Worm (Caenorhabditis elegans) whole organism, late embryonic: ENCODE results near the gene sec-10.

Source experiments
- C08G9.2 ChIP-seq: sonication (generic microtip); optimal IDR thresholded peaks from 2 replicates; lab custom pipeline; 2016; ENCODE audit warnings: mild to moderate bottlenecking, missing genetic modification characterization, moderate library complexity, missing compliant biosample characterization
- K02D7.2 ChIP-seq: sonication (generic microtip); optimal IDR thresholded peaks from 2 replicates; lab custom pipeline; 2017; ENCODE audit warnings: mild to moderate bottlenecking, missing genetic modification characterization, missing compliant biosample characterization
- T23F11.4 ChIP-seq: fragments of 200-800 bp; sonication (Bioruptor generic); optimal IDR thresholded peaks from 2 replicates; lab custom pipeline; 2018; ENCODE audit warnings: mild to moderate bottlenecking, missing genetic modification characterization, missing compliant biosample characterization
- Y22D7AL.16 ChIP-seq: sonication (generic microtip); optimal IDR thresholded peaks from 2 replicates; lab custom pipeline; 2016; ENCODE audit warnings: missing genetic modification characterization, missing compliant biosample characterization
- ceh-14 ChIP-seq: sonication (generic microtip); optimal IDR thresholded peaks from 2 replicates; lab custom pipeline; 2016; ENCODE audit warnings: missing genotype, missing genetic modification characterization, missing compliant biosample characterization
- ceh-18 ChIP-seq: sonication (generic microtip); optimal IDR thresholded peaks from 2 replicates; lab custom pipeline; 2016; ENCODE audit warnings: missing genetic modification characterization, missing compliant biosample characterization
- ceh-22 ChIP-seq: sonication (generic microtip); optimal IDR thresholded peaks from 2 replicates; lab custom pipeline; 2017; ENCODE audit warnings: missing biosample characterization, missing genetic modification characterization
- ceh-30 ChIP-seq: fragments of 150-350 bp; optimal IDR thresholded peaks from 2 replicates; lab custom pipeline; 2014; ENCODE audit warnings: missing biosample characterization, missing genetic modification characterization
- ceh-34 ChIP-seq: sonication (generic microtip); optimal IDR thresholded peaks from 2 replicates; lab custom pipeline; 2016; ENCODE audit warnings: mild to moderate bottlenecking, missing genetic modification characterization, missing compliant biosample characterization
- ceh-45 ChIP-seq: fragments of 200-800 bp; sonication (Bioruptor generic); IDR thresholded peaks from 2 replicates; pipeline ENCODE4 v1.3.6; 2022; ENCODE audit warnings: missing genetic modification reagents, missing genetic modification characterization, missing compliant biosample characterization
- ceh-6 ChIP-seq: fragments of 200-800 bp; sonication (Bioruptor generic); optimal IDR thresholded peaks from 2 replicates; lab custom pipeline; 2018; ENCODE audit warnings: mild to moderate bottlenecking, missing genetic modification characterization, missing compliant biosample characterization
- ceh-9 ChIP-seq: sonication (generic microtip); optimal IDR thresholded peaks from 2 replicates; lab custom pipeline; 2016; ENCODE audit warnings: mild to moderate bottlenecking, missing genetic modification characterization, inconsistent platforms, missing compliant biosample characterization
- che-1 ChIP-seq: sonication (generic microtip); optimal IDR thresholded peaks from 2 replicates; lab custom pipeline; 2016; ENCODE audit warnings: mild to moderate bottlenecking, missing genetic modification characterization, missing compliant biosample characterization
- dve-1 ChIP-seq: sonication (generic microtip); optimal IDR thresholded peaks from 2 replicates; lab custom pipeline; 2017; ENCODE audit warnings: antibody characterized with exemption, mild to moderate bottlenecking, missing genetic modification characterization, missing compliant biosample characterization
- elt-2 ChIP-seq: sonication (generic microtip); optimal IDR thresholded peaks from 2 replicates; lab custom pipeline; 2016; ENCODE audit warnings: missing genetic modification reagents, missing genetic modification characterization, missing compliant biosample characterization
- elt-4 ChIP-seq: sonication (generic microtip); optimal IDR thresholded peaks from 2 replicates; lab custom pipeline; 2016; ENCODE audit warnings: missing genetic modification characterization, missing compliant biosample characterization
- ets-4 ChIP-seq: sonication (generic microtip); optimal IDR thresholded peaks from 2 replicates; lab custom pipeline; 2016; ENCODE audit warnings: missing genetic modification characterization, missing compliant biosample characterization
- eyg-1 ChIP-seq: sonication (generic microtip); optimal IDR thresholded peaks from 2 replicates; lab custom pipeline; 2016; ENCODE audit warnings: missing genotype, missing genetic modification characterization, missing compliant biosample characterization
- fax-1 ChIP-seq: sonication (generic microtip); optimal IDR thresholded peaks from 2 replicates; lab custom pipeline; 2016; ENCODE audit warnings: missing genotype, missing genetic modification characterization, missing compliant biosample characterization
- fkh-6 ChIP-seq: sonication (generic microtip); optimal IDR thresholded peaks from 2 replicates; lab custom pipeline; 2016; ENCODE audit warnings: missing genetic modification characterization, missing compliant biosample characterization
- hlh-30 ChIP-seq: sonication (generic microtip); optimal IDR thresholded peaks from 2 replicates; lab custom pipeline; 2017; ENCODE audit warnings: antibody characterized with exemption, missing genetic modification characterization, missing compliant biosample characterization; ENCODE audit not compliant: insufficient read depth
- hlh-6 ChIP-seq: sonication (generic microtip); optimal IDR thresholded peaks from 2 replicates; lab custom pipeline; 2016; ENCODE audit warnings: missing genotype, missing genetic modification characterization, missing compliant biosample characterization
- lim-6 ChIP-seq: sonication (generic microtip); optimal IDR thresholded peaks from 2 replicates; lab custom pipeline; 2016; ENCODE audit warnings: missing genetic modification characterization, missing compliant biosample characterization
- lin-11 ChIP-seq: fragments of 200-800 bp; sonication (Bioruptor generic); optimal IDR thresholded peaks from 2 replicates; lab custom pipeline; 2018; ENCODE audit warnings: mild to moderate bottlenecking, missing genetic modification characterization, missing compliant biosample characterization
- madf-2 ChIP-seq: sonication (generic microtip); optimal IDR thresholded peaks from 2 replicates; lab custom pipeline; 2017; ENCODE audit warnings: missing genetic modification characterization, missing compliant biosample characterization
- mec-3 ChIP-seq: sonication (generic microtip); optimal IDR thresholded peaks from 2 replicates; lab custom pipeline; 2016; ENCODE audit warnings: borderline replicate concordance, missing genetic modification characterization, missing compliant biosample characterization
- nfya-1 ChIP-seq: sonication (generic microtip); optimal IDR thresholded peaks from 2 replicates; lab custom pipeline; 2017; ENCODE audit warnings: missing genetic modification characterization, mild to moderate bottlenecking, missing compliant biosample characterization, antibody characterized with exemption, moderate library complexity
- nhr-11 ChIP-seq: fragments of 150-350 bp; optimal IDR thresholded peaks from 2 replicates; lab custom pipeline; 2014; ENCODE audit warnings: missing biosample characterization, missing genetic modification characterization
- odd-2 ChIP-seq: sonication (generic microtip); optimal IDR thresholded peaks from 2 replicates; lab custom pipeline; 2017; ENCODE audit warnings: antibody characterized with exemption, mild to moderate bottlenecking, missing genetic modification characterization, missing compliant biosample characterization
- pax-1 ChIP-seq: fragments of 150-350 bp; optimal IDR thresholded peaks from 2 replicates; lab custom pipeline; 2014; ENCODE audit warnings: missing biosample characterization, missing genetic modification characterization
- pha-2 ChIP-seq: sonication (generic microtip); optimal IDR thresholded peaks from 2 replicates; lab custom pipeline; 2017; ENCODE audit warnings: mild to moderate bottlenecking, missing genetic modification characterization, missing compliant biosample characterization
- pha-4 ChIP-seq: fragments of 150-350 bp; optimal IDR thresholded peaks from 2 replicates; lab custom pipeline; 2018; ENCODE audit warnings: missing biosample characterization, missing genetic modification reagents, missing genetic modification characterization
- pqm-1 ChIP-seq: sonication (generic microtip); optimal IDR thresholded peaks from 2 replicates; lab custom pipeline; 2016; ENCODE audit warnings: missing genetic modification characterization, missing compliant biosample characterization
- ref-2 ChIP-seq: sonication (generic microtip); optimal IDR thresholded peaks from 2 replicates; lab custom pipeline; 2016; ENCODE audit warnings: missing genetic modification characterization, missing compliant biosample characterization
- rnt-1 ChIP-seq: sonication (generic microtip); optimal IDR thresholded peaks from 2 replicates; lab custom pipeline; 2016; ENCODE audit warnings: missing genetic modification characterization, missing compliant biosample characterization
- sdc-2 ChIP-seq: sonication (generic microtip); optimal IDR thresholded peaks from 2 replicates; lab custom pipeline; 2016; ENCODE audit warnings: missing genotype, missing genetic modification characterization, missing compliant biosample characterization
- sox-2 ChIP-seq: fragments of 200-800 bp; sonication (Bioruptor generic); IDR thresholded peaks from 2 replicates; pipeline ENCODE4 v1.3.6; 2022; ENCODE audit warnings: missing genetic modification reagents, missing genetic modification characterization, missing compliant biosample characterization
- syd-9 ChIP-seq: sonication (generic microtip); optimal IDR thresholded peaks from 2 replicates; lab custom pipeline; 2016; ENCODE audit warnings: mild to moderate bottlenecking, missing genetic modification characterization, moderate library complexity, missing compliant biosample characterization
- tbx-7 ChIP-seq: sonication (generic microtip); optimal IDR thresholded peaks from 2 replicates; lab custom pipeline; 2016; ENCODE audit warnings: missing genotype, missing genetic modification characterization, missing compliant biosample characterization
- ttx-3 ChIP-seq: sonication (generic microtip); optimal IDR thresholded peaks from 2 replicates; lab custom pipeline; 2016; ENCODE audit warnings: missing genetic modification reagents, missing genetic modification characterization, missing compliant biosample characterization
- unc-3 ChIP-seq, 2 experiments: fragments of 200-800 bp in 1 of 2; sonication (Bioruptor generic) in 1 of 2; sonication (generic microtip) in 1 of 2; conservative IDR thresholded peaks in 1 of 2; optimal IDR thresholded peaks in 1 of 2; 2 replicates each; pipeline versions ENCODE4 v1.3.6 to Lab custom; 2016 to 2022; ENCODE audit warnings: missing compliant biosample characterization in 2 of 2, missing genetic modification characterization in 2 of 2, missing genetic modification reagents in 1 of 2
- ztf-16 ChIP-seq: sonication (generic microtip); optimal IDR thresholded peaks from 2 replicates; lab custom pipeline; 2017; ENCODE audit warnings: missing genetic modification characterization, missing compliant biosample characterization

sec-10 gene

DNA sequence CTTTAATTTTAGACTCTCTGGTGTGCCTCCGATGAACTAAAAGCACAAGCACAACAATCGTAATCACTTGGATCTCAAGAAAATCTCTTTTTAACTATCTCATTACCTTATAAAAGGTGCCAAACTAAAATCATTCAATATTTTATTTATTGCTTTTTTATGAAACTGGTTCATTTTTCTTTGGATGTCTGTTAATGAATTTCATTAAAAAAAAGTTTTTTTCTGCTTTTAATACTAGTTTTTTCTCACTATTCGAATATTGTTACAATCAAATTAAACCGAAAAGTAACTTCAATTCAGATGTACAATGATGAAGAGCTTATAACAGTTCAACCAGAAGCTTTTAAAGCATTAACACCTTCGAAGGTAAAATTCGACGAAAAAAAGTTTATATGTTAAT lies 6.6 kb downstream of the sec-10 start, which contains the start of gene swd-2.1:
Gene swd-2.1 (plus strand): TSS at position 301 of the 400 bp plus-strand sequence.
- TF ChIP-seq eyg-1, result no peak
- no peak for TF ChIP-seq hlh-6 (tag; lab: Kevin White, UChicago)
- TF ChIP-seq pqm-1, result no peak
- TF ChIP-seq K02D7.2 (tag; lab: Kevin White, UChicago), result no peak
- TF ChIP-seq lim-6, result no peak
- no peak for TF ChIP-seq che-1 (tag; lab: Kevin White, UChicago)
- no peak for TF ChIP-seq ceh-18 (tag; lab: Kevin White, UChicago)
- TF ChIP-seq elt-2 (tag; lab: Kevin White, UChicago), result no peak
- TF ChIP-seq ref-2, result no peak
- TF ChIP-seq T23F11.4 (GFP tag; lab: Kevin White, UChicago), result no peak
- TF ChIP-seq ztf-16, result no peak
- TF ChIP-seq rnt-1 (tag; lab: Kevin White, UChicago), result no peak
- no peak for TF ChIP-seq madf-2 (tag; lab: Kevin White, UChicago)
- TF ChIP-seq fkh-6 (tag; lab: Kevin White, UChicago), result no peak
- no peak for TF ChIP-seq lin-11
- TF ChIP-seq ceh-14 (tag; lab: Kevin White, UChicago), result no peak
- TF ChIP-seq Y22D7AL.16, result no peak
- no peak for TF ChIP-seq pha-2 (tag; lab: Kevin White, UChicago)

DNA sequence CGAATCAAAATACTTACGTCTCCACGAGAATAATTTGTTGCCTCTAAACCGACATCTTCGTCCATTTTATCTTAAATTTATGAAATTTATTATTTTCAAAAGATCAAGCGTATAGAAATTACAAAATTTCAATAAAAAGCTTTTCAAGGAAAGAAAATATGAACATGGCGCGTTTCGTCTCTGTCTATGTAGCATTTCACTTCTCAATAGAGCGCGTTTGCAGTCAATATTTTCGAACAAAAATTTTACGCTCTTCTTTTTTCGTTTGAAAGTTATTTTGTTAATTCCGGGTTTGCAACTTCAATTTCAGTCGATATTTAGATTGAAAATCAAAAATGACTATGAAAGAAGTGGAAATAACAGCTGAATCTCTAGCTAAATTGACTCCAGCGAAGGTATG lies 8.1 kb downstream of the sec-10 start, which contains the start of the genes hcf-1 and swd-2.2:
Gene hcf-1 (minus strand): TSS at position 70 of the 400 bp plus-strand sequence.
Gene swd-2.2 (plus strand): TSS at position 206 of the 400 bp plus-strand sequence.
- TF ChIP-seq fax-1 (tag; lab: Kevin White, UChicago), result no peak
- peak; percentile 18 for TF ChIP-seq nfya-1

DNA sequence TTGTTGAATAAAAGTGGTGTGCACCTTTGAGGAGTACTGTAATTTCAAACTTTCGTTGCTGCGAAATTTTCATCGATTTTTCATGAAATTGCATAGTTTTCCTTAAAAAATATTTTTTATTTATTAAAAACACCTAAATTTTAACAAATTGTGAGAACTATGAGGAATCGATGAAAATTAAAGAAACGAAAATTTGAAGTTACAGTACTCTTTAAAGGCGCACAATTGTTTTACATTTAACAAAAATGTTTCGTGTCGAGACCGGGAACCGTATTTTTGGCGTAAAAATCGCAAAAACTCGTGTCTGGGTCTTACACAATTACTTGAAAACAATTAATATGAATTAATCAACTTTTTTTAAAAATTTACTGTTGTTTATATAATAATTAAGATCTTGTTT lies 12.1 kb downstream of the sec-10 start, which contains the start of gene rdl-1:
Gene rdl-1 (minus strand): TSS at position 101 of the 400 bp plus-strand sequence.
- no peak for TF ChIP-seq C08G9.2
- TF ChIP-seq fax-1 (tag; lab: Kevin White, UChicago), result no peak
- TF ChIP-seq ceh-45, result no peak
- no peak for TF ChIP-seq hlh-30 (tag; lab: Kevin White, UChicago)
- no peak for TF ChIP-seq sox-2 (GFP tag; lab: Robert Waterston, UW)
- no peak for TF ChIP-seq pqm-1
- TF ChIP-seq elt-2 (tag; lab: Kevin White, UChicago), result no peak
- no peak for TF ChIP-seq nhr-11 (tag; lab: Kevin White, UChicago)
- no peak for TF ChIP-seq ceh-30 (tag; lab: Kevin White, UChicago)
- TF ChIP-seq mec-3, result no peak
- no peak for TF ChIP-seq pax-1 (tag; lab: Kevin White, UChicago)
- TF ChIP-seq ceh-34 (tag; lab: Kevin White, UChicago), result no peak
- no peak for TF ChIP-seq unc-3 (GFP tag; conservative IDR thresholded peaks at IDR 0.05; lab: Robert Waterston, UW)
- no peak for TF ChIP-seq unc-3 (tag; optimal IDR thresholded peaks at IDR 0.05; lab: Kevin White, UChicago)
- no peak for TF ChIP-seq ztf-16
- TF ChIP-seq ceh-9, result no peak
- TF ChIP-seq rnt-1 (tag; lab: Kevin White, UChicago), result no peak
- TF ChIP-seq ets-4 (tag; lab: Kevin White, UChicago), result no peak
- no peak for TF ChIP-seq ceh-22
- TF ChIP-seq ceh-6 (GFP tag; lab: Kevin White, UChicago), result no peak
- TF ChIP-seq, all 69 proteins: peak for 0

DNA sequence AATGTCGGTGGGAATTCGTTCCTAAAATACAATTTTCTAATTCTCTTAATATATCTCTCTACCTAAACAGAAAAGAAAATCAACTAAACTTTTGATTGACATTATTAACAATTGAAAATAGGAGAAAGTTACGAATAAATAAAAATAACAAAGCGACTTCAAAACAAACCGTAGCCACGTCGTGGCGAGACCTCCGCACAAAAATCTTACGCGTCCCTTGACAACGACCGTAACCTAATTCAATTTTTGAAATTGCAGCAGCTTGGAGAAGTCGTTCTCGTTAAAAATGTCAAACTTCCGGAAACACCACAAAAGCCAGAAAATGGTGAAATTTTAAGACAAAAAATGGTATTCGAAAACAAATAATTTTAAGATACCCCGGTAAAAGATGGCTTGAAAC lies 18.0 kb downstream of the sec-10 start:
- TF ChIP-seq tbx-7 (tag; lab: Kevin White, UChicago) (no peak), fkh-6 (tag; lab: Kevin White, UChicago) (no peak), ttx-3 (tag; lab: Kevin White, UChicago) (no peak), pha-4 (tag; lab: Kevin White, UChicago) (no peak), K02D7.2 (tag; lab: Kevin White, UChicago) (no peak), sdc-2 (no peak), ceh-30 (tag; lab: Kevin White, UChicago) (no peak), ets-4 (tag; lab: Kevin White, UChicago) (no peak), odd-2 (tag; lab: Kevin White, UChicago) (no peak), syd-9 (tag; lab: Kevin White, UChicago) (no peak), nhr-11 (tag; lab: Kevin White, UChicago) (no peak), dve-1 (tag; lab: Kevin White, UChicago) (no peak), elt-4 (tag; lab: Kevin White, UChicago) (no peak)
